Worm (Caenorhabditis elegans) whole organism, L2 larva: ENCODE data around the gene cyb-3.

Source experiments
- aly-2 ChIP-seq: fragments of 150-350 bp; optimal IDR thresholded peaks from 2 replicates; lab custom pipeline; 2014; ENCODE audit warnings: missing biosample characterization, missing genetic modification characterization
- dmd-4 ChIP-seq: sonication (generic microtip); optimal IDR thresholded peaks from 2 replicates; lab custom pipeline; 2017; ENCODE audit warnings: missing biosample characterization, missing genetic modification characterization
- lin-39 ChIP-seq: fragments of 150-350 bp; optimal IDR thresholded peaks from 2 replicates; lab custom pipeline; 2014; ENCODE audit warnings: missing biosample characterization, missing genetic modification reagents, missing genetic modification characterization
- mdl-1 ChIP-seq, 2 experiments: fragments of 150-350 bp in 1 of 2; sonication (generic microtip) in 1 of 2; optimal IDR thresholded peaks; 2 replicates each; lab custom pipeline; 2017; ENCODE audit warnings: missing biosample characterization in 2 of 2, missing genetic modification characterization in 2 of 2
- nhr-10 ChIP-seq: sonication (generic microtip); optimal IDR thresholded peaks from 2 replicates; lab custom pipeline; 2017; ENCODE audit warnings: missing biosample characterization, missing genetic modification characterization
- nhr-6 ChIP-seq: fragments of 150-350 bp; optimal IDR thresholded peaks from 2 replicates; lab custom pipeline; 2014; ENCODE audit warnings: missing biosample characterization, missing genetic modification characterization
- nhr-77 ChIP-seq: fragments of 150-350 bp; optimal IDR thresholded peaks from 2 replicates; lab custom pipeline; 2014; ENCODE audit warnings: missing biosample characterization, missing genetic modification characterization
- snpc-4 ChIP-seq: fragments of 150-350 bp; optimal IDR thresholded peaks from 2 replicates; lab custom pipeline; 2014; ENCODE audit warnings: missing biosample characterization, missing genetic modification characterization
- unc-39 ChIP-seq: fragments of 150-350 bp; optimal IDR thresholded peaks from 2 replicates; lab custom pipeline; 2014; ENCODE audit warnings: missing biosample characterization, missing genetic modification characterization
- ztf-4 ChIP-seq: fragments of 150-350 bp; optimal IDR thresholded peaks from 2 replicates; lab custom pipeline; 2014; ENCODE audit warnings: missing biosample characterization, missing genetic modification characterization

DNA sequence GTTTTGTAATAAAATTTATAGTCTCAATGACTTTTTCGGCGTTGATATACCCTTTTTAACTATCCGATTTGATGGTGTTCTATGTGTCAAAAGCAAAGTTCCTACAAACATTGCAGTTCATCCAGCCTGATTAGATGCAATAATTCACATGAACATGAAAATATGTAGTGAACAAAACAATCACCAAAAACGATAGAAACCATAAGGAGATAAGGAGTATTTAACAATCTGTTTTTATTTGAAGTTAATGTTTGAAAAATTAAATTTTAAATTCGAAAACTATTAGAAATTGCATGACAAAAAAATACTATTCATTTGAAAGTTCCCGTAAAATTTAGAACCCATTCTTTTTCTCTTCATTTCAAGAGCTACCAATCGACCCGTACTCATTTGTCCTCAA lies 31.4 kb downstream of the cyb-3 start, which contains the start of gene fbxa-209:
- TF ChIP-seq lin-39 (tag; lab: Kevin White, UChicago) (no peak), ztf-4 (tag; lab: Kevin White, UChicago) (no peak), nhr-77 (tag; lab: Kevin White, UChicago) (no peak), nhr-10 (tag; lab: Kevin White, UChicago) (no peak), mdl-1 (tag; optimal IDR thresholded peaks at IDR 0.05; lab: Kevin White, UChicago) (no peak), snpc-4 (no peak), aly-2 (tag; lab: Kevin White, UChicago) (no peak), dmd-4 (tag; lab: Kevin White, UChicago) (no peak), unc-39 (tag; lab: Kevin White, UChicago) (no peak), nhr-6 (tag; lab: Kevin White, UChicago) (no peak)
